Fruit fly (Drosophila melanogaster) whole organism, pupa: ENCODE results near the gene CG5402.

Source experiments
- CG12605 ChIP-seq: fragments of 200-800 bp; sonication (Bioruptor generic); IDR thresholded peaks from 2 replicates; pipeline ENCODE4 v1.3.6; 2022; ENCODE audit warnings: missing biosample characterization, missing genetic modification characterization
- CG14655 ChIP-seq: fragments of 200-800 bp; sonication (Bioruptor generic); optimal IDR thresholded peaks from 3 replicates; lab custom pipeline; 2017; ENCODE audit warnings: mild to moderate bottlenecking, missing biosample characterization, missing genetic modification reagents, missing genetic modification characterization
- CG15710 ChIP-seq: fragments of 200-800 bp; sonication (Bioruptor generic); optimal IDR thresholded peaks from 2 replicates; lab custom pipeline; 2018; ENCODE audit warnings: missing biosample characterization, mild to moderate bottlenecking, missing genetic modification characterization, moderate library complexity
- CG17806 ChIP-seq: fragments of 200-800 bp; sonication (Bioruptor generic); optimal IDR thresholded peaks from 2 replicates; lab custom pipeline; 2018; ENCODE audit warnings: missing biosample characterization, mild to moderate bottlenecking, missing genetic modification characterization, moderate library complexity
- CG32121 ChIP-seq: fragments of 200-800 bp; sonication (Bioruptor generic); IDR thresholded peaks from 2 replicates; pipeline ENCODE4 v1.3.6; 2022; ENCODE audit warnings: missing biosample characterization, missing genetic modification characterization
- CG34367 ChIP-seq: fragments of 200-800 bp; sonication (Bioruptor generic); optimal IDR thresholded peaks from 2 replicates; lab custom pipeline; 2018; ENCODE audit warnings: missing biosample characterization, mild to moderate bottlenecking, missing genetic modification characterization
- CG8301 ChIP-seq: fragments of 200-800 bp; sonication (Bioruptor generic); optimal IDR thresholded peaks from 2 replicates; lab custom pipeline; 2018; ENCODE audit warnings: missing biosample characterization, mild to moderate bottlenecking, missing genetic modification characterization
- D1 ChIP-seq: fragments of 200-800 bp; sonication (Bioruptor generic); optimal IDR thresholded peaks from 2 replicates; lab custom pipeline; 2018; ENCODE audit warnings: missing biosample characterization, mild to moderate bottlenecking, missing genetic modification characterization, moderate library complexity
- EcR ChIP-seq: fragments of 200-800 bp; sonication (Bioruptor generic); optimal IDR thresholded peaks from 3 replicates; lab custom pipeline; 2019; ENCODE audit warnings: missing biosample characterization, missing genetic modification characterization, mild to moderate bottlenecking, moderate library complexity, missing genetic modification reagents
- Ets98B ChIP-seq: fragments of 200-800 bp; sonication (Bioruptor generic); IDR thresholded peaks from 2 replicates; pipeline ENCODE4 v1.3.6; 2022; ENCODE audit warnings: missing biosample characterization, missing genetic modification characterization
- Pif1A ChIP-seq: fragments of 200-800 bp; sonication (Bioruptor generic); optimal IDR thresholded peaks from 3 replicates; lab custom pipeline; 2016; ENCODE audit warnings: missing biosample characterization, missing genetic modification characterization
- Pif1B ChIP-seq: fragments of 200-800 bp; sonication (Bioruptor generic); optimal IDR thresholded peaks from 3 replicates; lab custom pipeline; 2016; ENCODE audit warnings: missing biosample characterization, missing genetic modification characterization
- Snoo ChIP-seq: fragments of 200-800 bp; sonication (Bioruptor generic); optimal IDR thresholded peaks from 3 replicates; lab custom pipeline; 2017; ENCODE audit warnings: missing biosample characterization, mild to moderate bottlenecking, missing genetic modification characterization, inconsistent platforms
- gl ChIP-seq: fragments of 200-800 bp; sonication (Bioruptor generic); optimal IDR thresholded peaks from 2 replicates; lab custom pipeline; 2018; ENCODE audit warnings: missing biosample characterization, mild to moderate bottlenecking, missing genetic modification characterization

DNA sequence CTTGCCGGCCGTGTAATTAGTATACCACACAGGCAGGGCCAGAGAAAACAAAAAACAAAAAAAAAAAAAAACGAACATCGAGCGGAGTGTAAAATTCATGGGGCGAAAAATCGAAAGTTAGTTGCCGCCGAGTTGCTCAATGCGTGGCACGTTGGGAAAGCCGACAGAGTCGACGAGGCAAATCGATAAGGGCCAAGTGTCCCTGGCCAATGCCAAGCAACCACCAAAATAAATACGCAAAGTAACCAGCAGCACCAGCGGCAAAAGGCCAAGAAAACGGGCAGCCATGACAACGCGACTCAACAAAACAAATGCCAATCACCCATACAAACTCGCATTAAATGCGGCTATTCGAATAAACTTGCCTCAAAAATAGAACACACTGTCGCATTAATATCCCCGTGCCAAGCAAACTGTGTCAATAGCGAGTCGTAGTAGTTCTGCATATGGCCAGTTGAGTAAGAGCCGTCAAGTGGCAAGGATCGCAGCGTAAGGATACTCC lies 17.7 kb upstream of the CG5402 start, which contains the start of gene CG12885:
- TF ChIP-seq CG14655, result no peak
- no peak for TF ChIP-seq CG15710 (tag; lab: Kevin White, UChicago)
- no peak for TF ChIP-seq Pif1B
- no peak for TF ChIP-seq CG32121 (GFP tag; lab: Robert Waterston, UW)
- no peak for TF ChIP-seq CG17806 (tag; lab: Kevin White, UChicago)
- TF ChIP-seq Snoo, result no peak
- no peak for TF ChIP-seq EcR (GFP tag; lab: Kevin White, UChicago)
- no peak for TF ChIP-seq Ets98B (GFP tag; lab: Robert Waterston, UW)
- TF ChIP-seq Pif1A (GFP tag; lab: Kevin White, UChicago), result no peak
- no peak for TF ChIP-seq gl (tag; lab: Kevin White, UChicago)
- no peak for TF ChIP-seq CG8301 (tag; lab: Kevin White, UChicago)
- TF ChIP-seq D1 (tag; lab: Kevin White, UChicago), result no peak
- no peak for TF ChIP-seq CG34367 (tag; lab: Kevin White, UChicago)
- TF ChIP-seq CG12605 (GFP tag; lab: Robert Waterston, UW), result no peak
